Worm (Caenorhabditis elegans) whole organism, young adult: ENCODE results near the gene str-255.

Source experiments
- F52B5.7 ChIP-seq: sonication (generic microtip); optimal IDR thresholded peaks from 2 replicates; lab custom pipeline; 2016; ENCODE audit warnings: mild to moderate bottlenecking, missing genetic modification characterization, missing compliant biosample characterization
- Y95B8A.8 ChIP-seq: fragments of 200-800 bp; sonication (Bioruptor generic); IDR thresholded peaks from 2 replicates; pipeline ENCODE4 v1.3.6; 2022; ENCODE audit warnings: missing genetic modification reagents, missing genetic modification characterization, missing compliant biosample characterization
- pha-4 ChIP-seq: fragments of 150-350 bp; sonication (generic microtip); optimal IDR thresholded peaks from 2 replicates; lab custom pipeline; 2014; ENCODE audit warnings: missing biosample characterization, missing genetic modification reagents, missing genetic modification characterization
- ztf-26 ChIP-seq: sonication (generic microtip); optimal IDR thresholded peaks from 2 replicates; lab custom pipeline; 2017; ENCODE audit warnings: missing genetic modification characterization, missing compliant biosample characterization

- no peak for TF ChIP-seq pha-4 (tag; lab: Kevin White, UChicago)
- no peak for TF ChIP-seq F52B5.7 (tag; lab: Kevin White, UChicago)
- TF ChIP-seq ztf-26, result no peak
- no peak for TF ChIP-seq Y95B8A.8 (GFP tag; lab: Robert Waterston, UW)
Measured at ce11 chrV:2175242-2175641, 11.6 kb upstream of the str-255 start, which contains the start of gene C45H4.18.
